Worm (Caenorhabditis elegans) whole organism, midembryonic: ENCODE measurements around the gene gck-3.

Experiments used
- T22C8.4 ChIP-seq: fragments of 200-800 bp; sonication (Bioruptor generic); IDR thresholded peaks from 2 replicates; pipeline ENCODE4 v1.3.6; 2022; ENCODE audit warnings: missing genetic modification characterization, missing compliant biosample characterization
- cog-1 ChIP-seq: sonication (generic microtip); optimal IDR thresholded peaks from 2 replicates; lab custom pipeline; 2016; ENCODE audit warnings: missing genetic modification characterization, missing compliant biosample characterization
- med-1 ChIP-seq: sonication (generic microtip); optimal IDR thresholded peaks from 2 replicates; lab custom pipeline; 2017; ENCODE audit warnings: missing genetic modification characterization, mild to moderate bottlenecking, missing compliant biosample characterization, antibody characterized with exemption, missing genetic modification reagents; ENCODE audit not compliant: insufficient read depth
- tab-1 ChIP-seq: fragments of 200-800 bp; sonication (Bioruptor generic); IDR thresholded peaks from 2 replicates; pipeline ENCODE4 v1.3.6; 2022; ENCODE audit warnings: missing genetic modification characterization, missing compliant biosample characterization
- ztf-29 ChIP-seq: fragments of 200-800 bp; sonication (Bioruptor generic); IDR thresholded peaks from 2 replicates; pipeline ENCODE4 v1.3.6; 2022; ENCODE audit warnings: missing genetic modification reagents, missing genetic modification characterization, missing compliant biosample characterization

- no peak for TF ChIP-seq cog-1 (tag; lab: Kevin White, UChicago)
- TF ChIP-seq ztf-29 (GFP tag; lab: Robert Waterston, UW) = no peak
- no peak for TF ChIP-seq tab-1 (GFP tag; lab: Robert Waterston, UW)
- TF ChIP-seq med-1 = no peak
- no peak for TF ChIP-seq T22C8.4
These were observed 10.5 kb downstream of the gck-3 start for ce11 chrV:17956109-17956508.
